Worm (Caenorhabditis elegans) whole organism, mixed stage, embryonic: ENCODE data around the gene spo-11.
A peak's percentile ranks its signal among the peaks of the same experiment; 100 is the strongest.

Source experiments
- M03D4.4 ChIP-seq: sonication (generic microtip); optimal IDR thresholded peaks from 2 replicates; lab custom pipeline; 2017; ENCODE audit warnings: mild to moderate bottlenecking, missing genetic modification characterization, missing compliant biosample characterization
- bed-3 ChIP-seq: fragments of 200-800 bp; sonication (Bioruptor generic); optimal IDR thresholded peaks from 3 replicates; lab custom pipeline; 2018; ENCODE audit warnings: mild to moderate bottlenecking, missing genetic modification characterization, moderate library complexity, missing compliant biosample characterization
- blmp-1 ChIP-seq: fragments of 150-350 bp; optimal IDR thresholded peaks from 2 replicates; lab custom pipeline; 2014; ENCODE audit warnings: missing biosample characterization, missing genetic modification characterization
- ceh-39 ChIP-seq: fragments of 150-350 bp; optimal IDR thresholded peaks from 2 replicates; lab custom pipeline; 2014; ENCODE audit warnings: missing biosample characterization, missing genetic modification characterization
- ceh-43 ChIP-seq: fragments of 200-800 bp; sonication (Bioruptor generic); optimal IDR thresholded peaks from 2 replicates; lab custom pipeline; 2018; ENCODE audit warnings: mild to moderate bottlenecking, missing genetic modification characterization, moderate library complexity, missing compliant biosample characterization
- ceh-83 ChIP-seq: fragments of 200-800 bp; sonication (Bioruptor generic); optimal IDR thresholded peaks from 2 replicates; lab custom pipeline; 2018; ENCODE audit warnings: mild to moderate bottlenecking, missing genetic modification characterization, missing compliant biosample characterization
- ces-1 ChIP-seq: fragments of 150-350 bp; optimal IDR thresholded peaks from 2 replicates; lab custom pipeline; 2014; ENCODE audit warnings: missing biosample characterization, missing genetic modification reagents, missing genetic modification characterization
- cnd-1 ChIP-seq: fragments of 200-800 bp; sonication (Bioruptor generic); optimal IDR thresholded peaks from 2 replicates; lab custom pipeline; 2018; ENCODE audit warnings: mild to moderate bottlenecking, missing genetic modification characterization, missing compliant biosample characterization
- drap-1 ChIP-seq: fragments of 200-800 bp; sonication (Bioruptor generic); optimal IDR thresholded peaks from 3 replicates; lab custom pipeline; 2018; ENCODE audit warnings: mild to moderate bottlenecking, missing genetic modification characterization, missing compliant biosample characterization
- elt-1 ChIP-seq: sonication (generic microtip); optimal IDR thresholded peaks from 2 replicates; lab custom pipeline; 2017; ENCODE audit warnings: missing genetic modification characterization, mild to moderate bottlenecking, missing compliant biosample characterization, antibody characterized with exemption, moderate library complexity, borderline replicate concordance; ENCODE audit not compliant: insufficient read depth
- elt-3 ChIP-seq: fragments of 150-350 bp; optimal IDR thresholded peaks from 2 replicates; lab custom pipeline; 2014; ENCODE audit warnings: missing biosample characterization, missing genetic modification characterization
- flh-1 ChIP-seq: fragments of 200-800 bp; sonication (Bioruptor generic); optimal IDR thresholded peaks from 2 replicates; lab custom pipeline; 2018; ENCODE audit warnings: mild to moderate bottlenecking, missing genetic modification characterization, moderate library complexity, missing compliant biosample characterization
- ham-2 ChIP-seq: fragments of 200-800 bp; sonication (Bioruptor generic); optimal IDR thresholded peaks from 2 replicates; lab custom pipeline; 2018; ENCODE audit warnings: mild to moderate bottlenecking, missing genetic modification characterization, missing compliant biosample characterization
- hlh-1 ChIP-seq: fragments of 150-350 bp; optimal IDR thresholded peaks from 2 replicates; lab custom pipeline; 2014; ENCODE audit warnings: missing biosample characterization, missing genetic modification reagents, missing genetic modification characterization
- lin-13 ChIP-seq: fragments of 150-350 bp; optimal IDR thresholded peaks from 2 replicates; lab custom pipeline; 2014; ENCODE audit warnings: missing biosample characterization, missing genetic modification characterization
- lin-32 ChIP-seq: fragments of 200-800 bp; sonication (Bioruptor generic); optimal IDR thresholded peaks from 2 replicates; lab custom pipeline; 2018; ENCODE audit warnings: mild to moderate bottlenecking, missing genetic modification characterization, missing compliant biosample characterization
- lsy-2 ChIP-seq: fragments of 150-350 bp; optimal IDR thresholded peaks from 2 replicates; lab custom pipeline; 2014; ENCODE audit warnings: missing biosample characterization, missing genetic modification characterization
- mab-5 ChIP-seq: fragments of 150-350 bp; optimal IDR thresholded peaks from 2 replicates; lab custom pipeline; 2014; ENCODE audit warnings: missing biosample characterization, missing genetic modification characterization
- mep-1 ChIP-seq: fragments of 150-350 bp; optimal IDR thresholded peaks from 2 replicates; lab custom pipeline; 2017; ENCODE audit warnings: missing biosample characterization, missing genetic modification reagents, missing genetic modification characterization, inconsistent platforms
- mls-2 ChIP-seq: sonication (generic microtip); optimal IDR thresholded peaks from 2 replicates; lab custom pipeline; 2016; ENCODE audit warnings: mild to moderate bottlenecking, missing genetic modification characterization, moderate library complexity, missing compliant biosample characterization
- nhr-12 ChIP-seq: fragments of 150-350 bp; optimal IDR thresholded peaks from 2 replicates; lab custom pipeline; 2014; ENCODE audit warnings: missing biosample characterization, missing genetic modification characterization
- nhr-2 ChIP-seq: fragments of 150-350 bp; optimal IDR thresholded peaks from 2 replicates; lab custom pipeline; 2014; ENCODE audit warnings: missing biosample characterization, missing genetic modification characterization
- nhr-237 ChIP-seq: fragments of 150-350 bp; optimal IDR thresholded peaks from 2 replicates; lab custom pipeline; 2014; ENCODE audit warnings: missing biosample characterization, missing genetic modification characterization
- nhr-28 ChIP-seq: fragments of 150-350 bp; optimal IDR thresholded peaks from 2 replicates; lab custom pipeline; 2014; ENCODE audit warnings: missing biosample characterization, missing genetic modification characterization
- nhr-76 ChIP-seq: sonication (generic microtip); optimal IDR thresholded peaks from 2 replicates; lab custom pipeline; 2017; ENCODE audit warnings: missing biosample characterization, missing genetic modification characterization
- pha-4 ChIP-seq: fragments of 150-350 bp; optimal IDR thresholded peaks from 2 replicates; lab custom pipeline; 2018; ENCODE audit warnings: missing biosample characterization, missing genetic modification reagents, missing genetic modification characterization
- sem-2 ChIP-seq: fragments of 200-800 bp; sonication (Bioruptor generic); optimal IDR thresholded peaks from 2 replicates; lab custom pipeline; 2018; ENCODE audit warnings: mild to moderate bottlenecking, missing genetic modification characterization, missing compliant biosample characterization
- snpc-4 ChIP-seq: fragments of 150-350 bp; optimal IDR thresholded peaks from 2 replicates; lab custom pipeline; 2014; ENCODE audit warnings: missing biosample characterization, missing genetic modification characterization
- sptf-1 ChIP-seq: sonication (generic microtip); optimal IDR thresholded peaks from 2 replicates; lab custom pipeline; 2017; ENCODE audit warnings: mild to moderate bottlenecking, missing genetic modification characterization, moderate library complexity, missing compliant biosample characterization
- tbx-8 ChIP-seq: fragments of 200-800 bp; sonication (Bioruptor generic); optimal IDR thresholded peaks from 2 replicates; lab custom pipeline; 2018; ENCODE audit warnings: mild to moderate bottlenecking, missing genetic modification characterization, moderate library complexity, missing compliant biosample characterization
- unc-120 ChIP-seq: sonication (generic microtip); optimal IDR thresholded peaks from 2 replicates; lab custom pipeline; 2017; ENCODE audit warnings: missing genetic modification characterization, missing compliant biosample characterization; ENCODE audit not compliant: poor library complexity, severe bottlenecking
- unc-39 ChIP-seq: fragments of 150-350 bp; optimal IDR thresholded peaks from 2 replicates; lab custom pipeline; 2014; ENCODE audit warnings: missing biosample characterization, missing genetic modification characterization
- unc-62 ChIP-seq: fragments of 150-350 bp; optimal IDR thresholded peaks from 2 replicates; lab custom pipeline; 2014; ENCODE audit warnings: missing biosample characterization, missing genetic modification reagents, missing genetic modification characterization
- zip-8 ChIP-seq: fragments of 150-350 bp; optimal IDR thresholded peaks from 2 replicates; lab custom pipeline; 2014; ENCODE audit warnings: missing biosample characterization, missing genetic modification characterization
- ztf-11 ChIP-seq: fragments of 150-350 bp; optimal IDR thresholded peaks from 2 replicates; lab custom pipeline; 2014; ENCODE audit warnings: missing biosample characterization, missing genetic modification characterization

Gene spo-11

ce11 chrIV:11092502-11093080, 32.1 kb downstream of the spo-11 start, which contains the start of gene bcc-1:
Gene bcc-1, minus strand, starts transcription at chrIV:11092552.
- TF ChIP-seq ceh-43 (GFP tag; lab: Kevin White, UChicago), result no peak
- TF ChIP-seq mls-2 (tag; lab: Kevin White, UChicago), result no peak
- TF ChIP-seq nhr-2 (tag; lab: Kevin White, UChicago), result no peak
- TF ChIP-seq ces-1 (GFP tag; lab: Kevin White, UChicago), result no peak
- TF ChIP-seq ceh-39 (tag; lab: Kevin White, UChicago), result no peak
- no peak for TF ChIP-seq drap-1 (GFP tag; lab: Kevin White, UChicago)
- no peak for TF ChIP-seq lin-13
- no peak for TF ChIP-seq M03D4.4 (tag; lab: Kevin White, UChicago)
- no peak for TF ChIP-seq lin-32 (GFP tag; lab: Kevin White, UChicago)
- TF ChIP-seq mep-1 (tag; lab: Kevin White, UChicago), result no peak
- TF ChIP-seq nhr-237 (tag; lab: Kevin White, UChicago), result no peak
- no peak for TF ChIP-seq nhr-76 (tag; lab: Kevin White, UChicago)
- no peak for TF ChIP-seq bed-3 (GFP tag; lab: Kevin White, UChicago)
- TF ChIP-seq tbx-8 (GFP tag; lab: Kevin White, UChicago), result no peak
- TF ChIP-seq ham-2 (GFP tag; lab: Kevin White, UChicago), result no peak

DNA sequence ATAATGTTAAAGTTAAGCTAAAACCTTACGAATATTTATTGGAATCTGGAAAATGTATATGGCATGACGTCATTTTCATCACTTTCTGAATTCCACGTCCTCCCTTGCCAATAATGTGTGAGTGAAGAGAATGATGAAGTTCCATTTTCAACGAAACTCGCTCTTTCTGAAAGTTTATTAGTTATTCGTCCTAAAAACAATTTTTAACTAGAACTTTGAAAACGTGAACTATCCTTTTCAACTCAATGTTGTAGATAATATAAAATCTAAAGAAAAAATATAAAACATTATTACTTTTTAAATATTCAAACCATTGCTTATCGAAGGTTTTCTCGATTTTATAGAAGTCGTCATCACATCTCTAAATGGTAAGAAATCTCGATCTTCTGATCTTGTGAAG, 35.1 kb downstream of the spo-11 start, which contains the start of gene M7.7:
Gene M7.7, plus strand, starts transcription at position 301 of the 400 bp plus-strand sequence.
- TF ChIP-seq blmp-1 (no peak), drap-1 (GFP tag; lab: Kevin White, UChicago) (no peak), mab-5 (no peak), M03D4.4 (tag; lab: Kevin White, UChicago) (no peak), pha-4 (tag; lab: Kevin White, UChicago) (no peak), ceh-83 (no peak), nhr-76 (tag; lab: Kevin White, UChicago) (no peak), elt-3 (tag; lab: Kevin White, UChicago) (no peak), nhr-237 (tag; lab: Kevin White, UChicago) (no peak), sptf-1 (tag; lab: Kevin White, UChicago) (no peak), tbx-8 (GFP tag; lab: Kevin White, UChicago) (no peak), hlh-1 (tag; lab: Kevin White, UChicago) (no peak), mep-1 (tag; lab: Kevin White, UChicago) (no peak), ceh-43 (GFP tag; lab: Kevin White, UChicago) (no peak), nhr-2 (tag; lab: Kevin White, UChicago) (no peak), unc-120 (no peak), mls-2 (tag; lab: Kevin White, UChicago) (no peak), unc-39 (tag; lab: Kevin White, UChicago) (no peak), lsy-2 (tag; lab: Kevin White, UChicago) (no peak), lin-13 (no peak)

DNA sequence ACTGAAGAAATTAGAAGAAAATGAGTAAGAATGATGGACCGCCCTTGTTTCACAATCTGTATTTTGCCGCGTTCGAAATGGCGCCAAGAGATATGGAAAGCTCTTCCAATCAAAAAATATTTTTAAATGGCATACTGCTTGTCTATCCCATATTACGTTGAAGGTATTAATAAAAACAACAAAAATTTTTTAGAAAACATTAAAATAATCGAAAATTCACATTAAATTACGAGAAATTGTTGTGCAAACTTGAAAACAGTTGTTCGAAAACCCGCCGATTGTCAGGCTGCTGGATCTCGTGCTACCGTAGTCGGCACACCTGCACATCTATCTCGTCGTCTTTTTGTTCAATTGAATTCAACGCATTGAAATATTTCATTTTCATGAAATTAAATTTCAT, 41.1 kb downstream of the spo-11 start, which contains the start of gene klc-1:
Gene klc-1, plus strand, starts transcription at position 127 of the 400 bp plus-strand sequence.
- TF ChIP-seq ham-2 (GFP tag; lab: Kevin White, UChicago), result no peak
- TF ChIP-seq lsy-2 (tag; lab: Kevin White, UChicago), result peak; percentile 62

- peak; percentile 67 for TF ChIP-seq unc-120
- TF ChIP-seq unc-62, result peak; percentile 90
- TF ChIP-seq drap-1 (GFP tag; lab: Kevin White, UChicago), result peak; percentile 72
- no peak for TF ChIP-seq ceh-39 (tag; lab: Kevin White, UChicago)
- TF ChIP-seq nhr-237 (tag; lab: Kevin White, UChicago), result peak; percentile 88
- no peak for TF ChIP-seq nhr-12 (tag; lab: Kevin White, UChicago)
- peak; percentile 81 for TF ChIP-seq lsy-2 (tag; lab: Kevin White, UChicago)
- peak; percentile 13 for TF ChIP-seq elt-3 (tag; lab: Kevin White, UChicago)
- TF ChIP-seq bed-3 (GFP tag; lab: Kevin White, UChicago), result no peak
- TF ChIP-seq tbx-8 (GFP tag; lab: Kevin White, UChicago), result no peak
- TF ChIP-seq mab-5, result no peak
- no peak for TF ChIP-seq ceh-43 (GFP tag; lab: Kevin White, UChicago)
- peak; percentile 69 for TF ChIP-seq ztf-11
- no peak for TF ChIP-seq nhr-76 (tag; lab: Kevin White, UChicago)
- no peak for TF ChIP-seq nhr-28 (tag; lab: Kevin White, UChicago)
- no peak for TF ChIP-seq ceh-83
- peak; percentile 85 for TF ChIP-seq ham-2 (GFP tag; lab: Kevin White, UChicago)
- TF ChIP-seq lin-13, result peak; percentile 37
- no peak for TF ChIP-seq nhr-2 (tag; lab: Kevin White, UChicago)
- TF ChIP-seq zip-8, result no peak
- no peak for TF ChIP-seq flh-1 (GFP tag; lab: Kevin White, UChicago)
- peak; percentile 82 for TF ChIP-seq mep-1 (tag; lab: Kevin White, UChicago)
- TF ChIP-seq sem-2 (GFP tag; lab: Kevin White, UChicago), result no peak
- peak; percentile 32 for TF ChIP-seq M03D4.4 (tag; lab: Kevin White, UChicago)
- peak; percentile 5 for TF ChIP-seq cnd-1 (tag; lab: Kevin White, UChicago)
- TF ChIP-seq ces-1 (GFP tag; lab: Kevin White, UChicago), result peak; percentile 95
- TF ChIP-seq blmp-1, result peak; percentile 54
- no peak for TF ChIP-seq snpc-4
- no peak for TF ChIP-seq lin-32 (GFP tag; lab: Kevin White, UChicago)
- TF ChIP-seq sptf-1 (tag; lab: Kevin White, UChicago), result peak; percentile 56
- no peak for TF ChIP-seq unc-39 (tag; lab: Kevin White, UChicago)
- no peak for TF ChIP-seq elt-1 (tag; lab: Kevin White, UChicago)
- peak; percentile 83 for TF ChIP-seq pha-4 (tag; lab: Kevin White, UChicago)
- peak; percentile 60 for TF ChIP-seq mls-2 (tag; lab: Kevin White, UChicago)
- TF ChIP-seq hlh-1 (tag; lab: Kevin White, UChicago), result peak; percentile 46
Measured at ce11 chrIV:11082789-11083235, 41.9 kb downstream of the spo-11 start.
